Worm (Caenorhabditis elegans) whole organism, late embryonic: ENCODE results near the gene C49H3.3.

ENCODE experiments used
- C08G9.2 ChIP-seq: sonication (generic microtip); optimal IDR thresholded peaks from 2 replicates; lab custom pipeline; 2016; ENCODE audit warnings: mild to moderate bottlenecking, missing genetic modification characterization, moderate library complexity, missing compliant biosample characterization
- F13H6.1 ChIP-seq: sonication (generic microtip); optimal IDR thresholded peaks from 2 replicates; lab custom pipeline; 2016; ENCODE audit warnings: missing genetic modification characterization, missing compliant biosample characterization
- ama-1 ChIP-seq: fragments of 150-350 bp; optimal IDR thresholded peaks from 2 replicates; lab custom pipeline; 2014
- ceh-19 ChIP-seq: fragments of 200-800 bp; sonication (Bioruptor generic); optimal IDR thresholded peaks from 2 replicates; lab custom pipeline; 2018; ENCODE audit warnings: mild to moderate bottlenecking, missing genetic modification characterization, missing compliant biosample characterization
- ceh-2 ChIP-seq: sonication (generic microtip); optimal IDR thresholded peaks from 2 replicates; lab custom pipeline; 2016; ENCODE audit warnings: missing genotype, missing genetic modification characterization, missing compliant biosample characterization
- ceh-22 ChIP-seq: sonication (generic microtip); optimal IDR thresholded peaks from 2 replicates; lab custom pipeline; 2017; ENCODE audit warnings: missing biosample characterization, missing genetic modification characterization
- ceh-24 ChIP-seq: sonication (generic microtip); optimal IDR thresholded peaks from 2 replicates; lab custom pipeline; 2016; ENCODE audit warnings: mild to moderate bottlenecking, missing genetic modification characterization, missing compliant biosample characterization
- ceh-30 ChIP-seq: fragments of 150-350 bp; optimal IDR thresholded peaks from 2 replicates; lab custom pipeline; 2014; ENCODE audit warnings: missing biosample characterization, missing genetic modification characterization
- ceh-31 ChIP-seq: sonication (generic microtip); optimal IDR thresholded peaks from 2 replicates; lab custom pipeline; 2016; ENCODE audit warnings: missing genetic modification characterization, missing compliant biosample characterization
- ceh-34 ChIP-seq: sonication (generic microtip); optimal IDR thresholded peaks from 2 replicates; lab custom pipeline; 2016; ENCODE audit warnings: mild to moderate bottlenecking, missing genetic modification characterization, missing compliant biosample characterization
- ceh-6 ChIP-seq: fragments of 200-800 bp; sonication (Bioruptor generic); optimal IDR thresholded peaks from 2 replicates; lab custom pipeline; 2018; ENCODE audit warnings: mild to moderate bottlenecking, missing genetic modification characterization, missing compliant biosample characterization
- ceh-9 ChIP-seq: sonication (generic microtip); optimal IDR thresholded peaks from 2 replicates; lab custom pipeline; 2016; ENCODE audit warnings: mild to moderate bottlenecking, missing genetic modification characterization, inconsistent platforms, missing compliant biosample characterization
- dmd-4 ChIP-seq: sonication (generic microtip); optimal IDR thresholded peaks from 2 replicates; lab custom pipeline; 2016; ENCODE audit warnings: borderline replicate concordance, missing genetic modification characterization, missing compliant biosample characterization
- dve-1 ChIP-seq: sonication (generic microtip); optimal IDR thresholded peaks from 2 replicates; lab custom pipeline; 2017; ENCODE audit warnings: antibody characterized with exemption, mild to moderate bottlenecking, missing genetic modification characterization, missing compliant biosample characterization
- elt-2 ChIP-seq: sonication (generic microtip); optimal IDR thresholded peaks from 2 replicates; lab custom pipeline; 2016; ENCODE audit warnings: missing genetic modification reagents, missing genetic modification characterization, missing compliant biosample characterization
- fax-1 ChIP-seq: sonication (generic microtip); optimal IDR thresholded peaks from 2 replicates; lab custom pipeline; 2016; ENCODE audit warnings: missing genotype, missing genetic modification characterization, missing compliant biosample characterization
- fkh-6 ChIP-seq: sonication (generic microtip); optimal IDR thresholded peaks from 2 replicates; lab custom pipeline; 2016; ENCODE audit warnings: missing genetic modification characterization, missing compliant biosample characterization
- gmeb-2 ChIP-seq: sonication (generic microtip); optimal IDR thresholded peaks from 2 replicates; lab custom pipeline; 2016; ENCODE audit warnings: missing genetic modification characterization, inconsistent platforms, missing compliant biosample characterization
- hlh-15 ChIP-seq: sonication (generic microtip); optimal IDR thresholded peaks from 2 replicates; lab custom pipeline; 2016; ENCODE audit warnings: missing genetic modification characterization, missing compliant biosample characterization
- hlh-30 ChIP-seq: sonication (generic microtip); optimal IDR thresholded peaks from 2 replicates; lab custom pipeline; 2017; ENCODE audit warnings: antibody characterized with exemption, missing genetic modification characterization, missing compliant biosample characterization; ENCODE audit not compliant: insufficient read depth
- hlh-6 ChIP-seq: sonication (generic microtip); optimal IDR thresholded peaks from 2 replicates; lab custom pipeline; 2016; ENCODE audit warnings: missing genotype, missing genetic modification characterization, missing compliant biosample characterization
- hlh-8 ChIP-seq: sonication (generic microtip); optimal IDR thresholded peaks from 2 replicates; lab custom pipeline; 2016; ENCODE audit warnings: missing genotype, missing genetic modification characterization, missing compliant biosample characterization
- lim-6 ChIP-seq: sonication (generic microtip); optimal IDR thresholded peaks from 2 replicates; lab custom pipeline; 2016; ENCODE audit warnings: missing genetic modification characterization, missing compliant biosample characterization
- madf-2 ChIP-seq: sonication (generic microtip); optimal IDR thresholded peaks from 2 replicates; lab custom pipeline; 2017; ENCODE audit warnings: missing genetic modification characterization, missing compliant biosample characterization
- mec-3 ChIP-seq: sonication (generic microtip); optimal IDR thresholded peaks from 2 replicates; lab custom pipeline; 2016; ENCODE audit warnings: borderline replicate concordance, missing genetic modification characterization, missing compliant biosample characterization
- nfya-1 ChIP-seq: sonication (generic microtip); optimal IDR thresholded peaks from 2 replicates; lab custom pipeline; 2017; ENCODE audit warnings: missing genetic modification characterization, mild to moderate bottlenecking, missing compliant biosample characterization, antibody characterized with exemption, moderate library complexity
- nhr-11 ChIP-seq: fragments of 150-350 bp; optimal IDR thresholded peaks from 2 replicates; lab custom pipeline; 2014; ENCODE audit warnings: missing biosample characterization, missing genetic modification characterization
- nhr-232 ChIP-seq: sonication (generic microtip); optimal IDR thresholded peaks from 2 replicates; lab custom pipeline; 2016; ENCODE audit warnings: missing genetic modification characterization, missing compliant biosample characterization
- npax-4 ChIP-seq: sonication (generic microtip); optimal IDR thresholded peaks from 2 replicates; lab custom pipeline; 2016; ENCODE audit warnings: missing genetic modification characterization, missing compliant biosample characterization
- pag-3 ChIP-seq: sonication (generic microtip); optimal IDR thresholded peaks from 2 replicates; lab custom pipeline; 2016; ENCODE audit warnings: missing compliant biosample characterization, missing genetic modification characterization, borderline replicate concordance
- pax-1 ChIP-seq: fragments of 150-350 bp; optimal IDR thresholded peaks from 2 replicates; lab custom pipeline; 2014; ENCODE audit warnings: missing biosample characterization, missing genetic modification characterization
- pha-4 ChIP-seq: fragments of 150-350 bp; optimal IDR thresholded peaks from 2 replicates; lab custom pipeline; 2018; ENCODE audit warnings: missing biosample characterization, missing genetic modification reagents, missing genetic modification characterization
- pqm-1 ChIP-seq: sonication (generic microtip); optimal IDR thresholded peaks from 2 replicates; lab custom pipeline; 2016; ENCODE audit warnings: missing genetic modification characterization, missing compliant biosample characterization
- pros-1 ChIP-seq: fragments of 150-350 bp; optimal IDR thresholded peaks from 2 replicates; lab custom pipeline; 2014; ENCODE audit warnings: missing biosample characterization, missing genetic modification reagents, missing genetic modification characterization
- ref-2 ChIP-seq: sonication (generic microtip); optimal IDR thresholded peaks from 2 replicates; lab custom pipeline; 2016; ENCODE audit warnings: missing genetic modification characterization, missing compliant biosample characterization
- rnt-1 ChIP-seq: sonication (generic microtip); optimal IDR thresholded peaks from 2 replicates; lab custom pipeline; 2016; ENCODE audit warnings: missing genetic modification characterization, missing compliant biosample characterization
- sox-2 ChIP-seq: fragments of 200-800 bp; sonication (Bioruptor generic); IDR thresholded peaks from 2 replicates; pipeline ENCODE4 v1.3.6; 2022; ENCODE audit warnings: missing genetic modification reagents, missing genetic modification characterization, missing compliant biosample characterization
- syd-9 ChIP-seq: sonication (generic microtip); optimal IDR thresholded peaks from 2 replicates; lab custom pipeline; 2016; ENCODE audit warnings: mild to moderate bottlenecking, missing genetic modification characterization, moderate library complexity, missing compliant biosample characterization
- tbx-2 ChIP-seq: sonication (generic microtip); optimal IDR thresholded peaks from 2 replicates; lab custom pipeline; 2016; ENCODE audit warnings: missing genetic modification characterization, missing compliant biosample characterization
- tbx-7 ChIP-seq: sonication (generic microtip); optimal IDR thresholded peaks from 2 replicates; lab custom pipeline; 2016; ENCODE audit warnings: missing genotype, missing genetic modification characterization, missing compliant biosample characterization
- unc-3 ChIP-seq, 2 experiments: fragments of 200-800 bp in 1 of 2; sonication (Bioruptor generic) in 1 of 2; sonication (generic microtip) in 1 of 2; conservative IDR thresholded peaks in 1 of 2; optimal IDR thresholded peaks in 1 of 2; 2 replicates each; pipeline versions ENCODE4 v1.3.6 to Lab custom; 2016 to 2022; ENCODE audit warnings: missing compliant biosample characterization in 2 of 2, missing genetic modification characterization in 2 of 2, missing genetic modification reagents in 1 of 2
- unc-42 ChIP-seq: sonication (generic microtip); optimal IDR thresholded peaks from 2 replicates; lab custom pipeline; 2016; ENCODE audit warnings: missing genotype, missing genetic modification characterization, missing compliant biosample characterization
- unc-55 ChIP-seq: sonication (generic microtip); optimal IDR thresholded peaks from 2 replicates; lab custom pipeline; 2017; ENCODE audit warnings: missing biosample characterization, missing genetic modification reagents, missing genetic modification characterization
- zip-5 ChIP-seq: sonication (generic microtip); optimal IDR thresholded peaks from 2 replicates; lab custom pipeline; 2016; ENCODE audit warnings: missing genetic modification characterization, missing compliant biosample characterization
- ztf-16 ChIP-seq: sonication (generic microtip); optimal IDR thresholded peaks from 2 replicates; lab custom pipeline; 2017; ENCODE audit warnings: missing genetic modification characterization, missing compliant biosample characterization

The C49H3.3 gene

ce11 chrIV:7898489-7898888 is 25.7 kb upstream of the C49H3.3 start:
- TF ChIP-seq nfya-1 (tag; lab: Kevin White, UChicago) = no peak
- no peak for TF ChIP-seq hlh-30
- no peak for TF ChIP-seq pag-3
- TF ChIP-seq pqm-1 = no peak
- no peak for TF ChIP-seq ztf-16 (tag; lab: Kevin White, UChicago)
- TF ChIP-seq gmeb-2 (tag; lab: Kevin White, UChicago) = no peak
- no peak for TF ChIP-seq C08G9.2 (tag; lab: Kevin White, UChicago)
- TF ChIP-seq fkh-6 = no peak
- no peak for TF ChIP-seq dve-1
- no peak for TF ChIP-seq ceh-19
- TF ChIP-seq lim-6 (tag; lab: Kevin White, UChicago) = no peak
- no peak for TF ChIP-seq ama-1 (lab: Kevin White, UChicago)
- TF ChIP-seq hlh-15 (tag; lab: Kevin White, UChicago) = no peak
- no peak for TF ChIP-seq mec-3

- TF ChIP-seq mec-3 = no peak
- TF ChIP-seq ceh-9 = no peak
- TF ChIP-seq hlh-6 (tag; lab: Kevin White, UChicago) = no peak
- TF ChIP-seq ceh-34 (tag; lab: Kevin White, UChicago) = no peak
- no peak for TF ChIP-seq pax-1 (tag; lab: Kevin White, UChicago)
- peak; percentile 10 for TF ChIP-seq unc-42 (tag; lab: Kevin White, UChicago)
- TF ChIP-seq nfya-1 (tag; lab: Kevin White, UChicago) = peak; percentile 38
- TF ChIP-seq pqm-1 = no peak
- TF ChIP-seq npax-4 = no peak
- TF ChIP-seq pha-4 (tag; lab: Kevin White, UChicago) = no peak
- no peak for TF ChIP-seq hlh-8 (tag; lab: Kevin White, UChicago)
- TF ChIP-seq tbx-2 = peak; percentile 25
- TF ChIP-seq syd-9 (tag; lab: Kevin White, UChicago) = no peak
- TF ChIP-seq sox-2 (GFP tag; lab: Robert Waterston, UW) = no peak
- no peak for TF ChIP-seq tbx-7 (tag; lab: Kevin White, UChicago)
- no peak for TF ChIP-seq zip-5 (tag; lab: Kevin White, UChicago)
- no peak for TF ChIP-seq pros-1 (tag; lab: Kevin White, UChicago)
- peak; percentile 36 for TF ChIP-seq unc-55 (GFP tag; lab: Kevin White, UChicago)
- peak; percentile 87 for TF ChIP-seq elt-2 (tag; lab: Kevin White, UChicago)
Measured at ce11 chrIV:7902221-7902904, 21.8 kb upstream of the C49H3.3 start, which contains the start of gene arp-11. Gene arp-11, minus strand, starts transcription at chrIV:7902271.

- TF ChIP-seq ceh-31 (peak; percentile 19), hlh-30 (peak; percentile 44), nfya-1 (tag; lab: Kevin White, UChicago) (peak; percentile 26), ceh-22 (peak; percentile 38), ama-1 (lab: Kevin White, UChicago) (no peak), unc-55 (GFP tag; lab: Kevin White, UChicago) (peak; percentile 22), rnt-1 (tag; lab: Kevin White, UChicago) (no peak), unc-42 (tag; lab: Kevin White, UChicago) (peak; percentile 8)
Measured at ce11 chrIV:7903359-7903758, 20.8 kb upstream of the C49H3.3 start, which contains the start of gene C49H3.6. Gene C49H3.6, plus strand, starts transcription at chrIV:7903738.

ce11 chrIV:7906643-7907042 is 17.5 kb upstream of the C49H3.3 start:
- TF ChIP-seq ceh-30 = no peak
- TF ChIP-seq hlh-8 (tag; lab: Kevin White, UChicago) = no peak
- no peak for TF ChIP-seq mec-3
- no peak for TF ChIP-seq dmd-4 (tag; lab: Kevin White, UChicago)
- TF ChIP-seq ama-1 (lab: Kevin White, UChicago) = no peak
- TF ChIP-seq F13H6.1 (tag; lab: Kevin White, UChicago) = no peak
- no peak for TF ChIP-seq unc-3 (GFP tag; conservative IDR thresholded peaks at IDR 0.05; lab: Robert Waterston, UW)
- TF ChIP-seq unc-3 (tag; optimal IDR thresholded peaks at IDR 0.05; lab: Kevin White, UChicago) = no peak
- no peak for TF ChIP-seq ceh-24 (tag; lab: Kevin White, UChicago)
- no peak for TF ChIP-seq nhr-11 (tag; lab: Kevin White, UChicago)
- no peak for TF ChIP-seq fax-1 (tag; lab: Kevin White, UChicago)
- TF ChIP-seq gmeb-2 (tag; lab: Kevin White, UChicago) = no peak
- TF ChIP-seq madf-2 = no peak
- TF ChIP-seq elt-2 (tag; lab: Kevin White, UChicago) = no peak
- TF ChIP-seq ceh-22 = no peak
- TF ChIP-seq ceh-2 = no peak
- no peak for TF ChIP-seq hlh-30
- no peak for TF ChIP-seq nhr-232 (tag; lab: Kevin White, UChicago)
- no peak for TF ChIP-seq ceh-6 (GFP tag; lab: Kevin White, UChicago)
- no peak for TF ChIP-seq ref-2 (tag; lab: Kevin White, UChicago)
